Worm (Caenorhabditis elegans) whole organism, young adult: Measurements from ENCODE around the gene scl-21.
A peak's percentile ranks its signal among the peaks of the same experiment; 100 is the strongest.

ENCODE experiments used
- B0336.3 ChIP-seq: fragments of 200-800 bp; sonication (Bioruptor generic); IDR thresholded peaks from 2 replicates; pipeline ENCODE4 v1.3.6; 2022; ENCODE audit warnings: missing genetic modification characterization, missing compliant biosample characterization
- C06A6.2 ChIP-seq: fragments of 200-800 bp; sonication (Bioruptor generic); conservative IDR thresholded peaks from 2 replicates; pipeline ENCODE4 v1.3.6; 2022; ENCODE audit warnings: missing genetic modification characterization, missing compliant biosample characterization
- C17E4.6 ChIP-seq: fragments of 200-800 bp; sonication (Bioruptor generic); IDR thresholded peaks from 2 replicates; pipeline ENCODE4 v1.3.6; 2022; ENCODE audit warnings: missing genetic modification reagents, missing genetic modification characterization, missing compliant biosample characterization
- F10E7.11 ChIP-seq: sonication (generic microtip); optimal IDR thresholded peaks from 2 replicates; lab custom pipeline; 2017; ENCODE audit warnings: mild to moderate bottlenecking, missing genetic modification characterization, moderate library complexity, missing compliant biosample characterization
- F23B12.7 ChIP-seq: sonication (generic microtip); optimal IDR thresholded peaks from 2 replicates; lab custom pipeline; 2017; ENCODE audit warnings: missing genetic modification characterization, mild to moderate bottlenecking, missing compliant biosample characterization, antibody characterized with exemption, moderate library complexity; ENCODE audit not compliant: insufficient read depth
- F57C9.4 ChIP-seq: sonication (generic microtip); optimal IDR thresholded peaks from 2 replicates; lab custom pipeline; 2017; ENCODE audit warnings: mild to moderate bottlenecking, missing genetic modification characterization, missing compliant biosample characterization
- T07F8.4 ChIP-seq: sonication (generic microtip); optimal IDR thresholded peaks from 2 replicates; lab custom pipeline; 2016; ENCODE audit warnings: mild to moderate bottlenecking, missing genetic modification characterization, moderate library complexity, missing compliant biosample characterization
- Y53F4B.3 ChIP-seq: fragments of 200-800 bp; sonication (Bioruptor generic); IDR thresholded peaks from 2 replicates; pipeline ENCODE4 v1.3.6; 2022; ENCODE audit warnings: missing genetic modification reagents, missing genetic modification characterization, missing compliant biosample characterization
- Y56A3A.18 ChIP-seq: fragments of 200-800 bp; sonication (Bioruptor generic); IDR thresholded peaks from 2 replicates; pipeline ENCODE4 v1.3.6; 2022; ENCODE audit warnings: missing genetic modification reagents, missing genetic modification characterization, missing compliant biosample characterization
- aptf-2 ChIP-seq: fragments of 200-800 bp; sonication (Bioruptor generic); conservative IDR thresholded peaks from 2 replicates; pipeline ENCODE4 v1.3.6; 2022; ENCODE audit warnings: missing genetic modification reagents, missing genetic modification characterization, missing compliant biosample characterization
- atf-7 ChIP-seq: sonication (generic microtip); optimal IDR thresholded peaks from 2 replicates; lab custom pipeline; 2017; ENCODE audit warnings: mild to moderate bottlenecking, missing genetic modification characterization, missing compliant biosample characterization
- athp-1 ChIP-seq: sonication (generic microtip); optimal IDR thresholded peaks from 2 replicates; lab custom pipeline; 2017; ENCODE audit warnings: mild to moderate bottlenecking, missing genetic modification characterization, missing compliant biosample characterization
- bed-2 ChIP-seq: fragments of 200-800 bp; sonication (Bioruptor generic); IDR thresholded peaks from 2 replicates; pipeline ENCODE4 v1.3.6; 2022; ENCODE audit warnings: missing genetic modification reagents, missing genetic modification characterization, missing compliant biosample characterization
- ccch-3 ChIP-seq: fragments of 200-800 bp; sonication (Bioruptor generic); optimal IDR thresholded peaks from 2 replicates; lab custom pipeline; 2018; ENCODE audit warnings: mild to moderate bottlenecking, missing genetic modification characterization, missing compliant biosample characterization
- cebp-2 ChIP-seq: fragments of 200-800 bp; sonication (Bioruptor generic); IDR thresholded peaks from 2 replicates; pipeline ENCODE4 v1.3.6; 2022; ENCODE audit warnings: missing genetic modification characterization, missing compliant biosample characterization
- ceh-100 ChIP-seq: fragments of 200-800 bp; sonication (Bioruptor generic); IDR thresholded peaks from 2 replicates; pipeline ENCODE4 v1.3.6; 2022; ENCODE audit warnings: missing genetic modification reagents, missing genetic modification characterization, missing compliant biosample characterization
- ceh-40 ChIP-seq: fragments of 200-800 bp; sonication (Bioruptor generic); IDR thresholded peaks from 2 replicates; pipeline ENCODE4 v1.3.6; 2022; ENCODE audit warnings: missing genetic modification characterization, missing compliant biosample characterization
- ceh-58 ChIP-seq: fragments of 200-800 bp; sonication (Bioruptor generic); IDR thresholded peaks from 2 replicates; pipeline ENCODE4 v1.3.6; 2022; ENCODE audit warnings: missing genetic modification characterization, missing compliant biosample characterization
- ceh-79 ChIP-seq: sonication (generic microtip); optimal IDR thresholded peaks from 2 replicates; lab custom pipeline; 2017; ENCODE audit warnings: mild to moderate bottlenecking, missing genetic modification characterization, missing compliant biosample characterization
- die-1 ChIP-seq: sonication (generic microtip); optimal IDR thresholded peaks from 2 replicates; lab custom pipeline; 2016; ENCODE audit warnings: missing genotype, mild to moderate bottlenecking, missing genetic modification characterization, missing compliant biosample characterization
- dpff-1 ChIP-seq: sonication (generic microtip); optimal IDR thresholded peaks from 2 replicates; lab custom pipeline; 2017; ENCODE audit warnings: mild to moderate bottlenecking, missing genetic modification characterization, missing compliant biosample characterization
- egl-18 ChIP-seq: fragments of 200-800 bp; sonication (Bioruptor generic); IDR thresholded peaks from 2 replicates; pipeline ENCODE4 v1.3.6; 2022; ENCODE audit warnings: missing genetic modification reagents, missing genetic modification characterization, missing compliant biosample characterization
- egrh-3 ChIP-seq: fragments of 200-800 bp; sonication (Bioruptor generic); IDR thresholded peaks from 2 replicates; pipeline ENCODE4 v1.3.6; 2022; ENCODE audit warnings: missing genetic modification reagents, missing genetic modification characterization, missing compliant biosample characterization
- hlh-12 ChIP-seq: sonication (generic microtip); optimal IDR thresholded peaks from 2 replicates; lab custom pipeline; 2016; ENCODE audit warnings: missing genetic modification characterization, missing compliant biosample characterization
- hmg-20 ChIP-seq: fragments of 200-800 bp; sonication (Bioruptor generic); IDR thresholded peaks from 2 replicates; pipeline ENCODE4 v1.3.6; 2022; ENCODE audit warnings: missing genetic modification reagents, missing genetic modification characterization, missing compliant biosample characterization
- hrde-1 ChIP-seq: sonication (generic microtip); optimal IDR thresholded peaks from 2 replicates; lab custom pipeline; 2016; ENCODE audit warnings: missing genetic modification characterization, mild to moderate bottlenecking, missing compliant biosample characterization, moderate library complexity, missing genotype, missing genetic modification reagents, borderline replicate concordance
- lin-35 ChIP-seq, 3 experiments: fragments of 150-350 bp in 2 of 3; sonication (generic microtip) in 1 of 3; optimal IDR thresholded peaks; 2 replicates each; lab custom pipeline; 2014 to 2018; ENCODE audit warnings: missing biosample characterization in 3 of 3, missing genetic modification characterization in 3 of 3, missing genetic modification reagents in 3 of 3
- lin-40 ChIP-seq: sonication (generic microtip); optimal IDR thresholded peaks from 2 replicates; lab custom pipeline; 2016; ENCODE audit warnings: missing genetic modification characterization, mild to moderate bottlenecking, missing compliant biosample characterization, missing genotype, missing genetic modification reagents
- mcd-1 ChIP-seq: fragments of 200-800 bp; sonication (Bioruptor generic); IDR thresholded peaks from 2 replicates; pipeline ENCODE4 v1.3.6; 2022; ENCODE audit warnings: missing genetic modification reagents, missing genetic modification characterization, missing compliant biosample characterization
- mel-28 ChIP-seq: sonication (generic microtip); optimal IDR thresholded peaks from 2 replicates; lab custom pipeline; 2016; ENCODE audit warnings: borderline replicate concordance, mild to moderate bottlenecking, missing genetic modification characterization, missing compliant biosample characterization
- mes-4 ChIP-seq: sonication (generic microtip); optimal IDR thresholded peaks from 2 replicates; lab custom pipeline; 2016; ENCODE audit warnings: missing genotype, missing genetic modification characterization, missing compliant biosample characterization
- mxl-1 ChIP-seq: sonication (generic microtip); optimal IDR thresholded peaks from 2 replicates; lab custom pipeline; 2016; ENCODE audit warnings: missing genetic modification characterization, missing compliant biosample characterization
- nfya-1 ChIP-seq: sonication (generic microtip); optimal IDR thresholded peaks from 2 replicates; lab custom pipeline; 2017; ENCODE audit warnings: antibody characterized with exemption, missing compliant biosample characterization, missing genetic modification characterization, borderline replicate concordance; ENCODE audit not compliant: insufficient read depth
- nhr-80 ChIP-seq: sonication (generic microtip); optimal IDR thresholded peaks from 2 replicates; lab custom pipeline; 2016; ENCODE audit warnings: missing genetic modification characterization, missing compliant biosample characterization
- rcor-1 ChIP-seq: fragments of 200-800 bp; sonication (Bioruptor generic); IDR thresholded peaks from 2 replicates; pipeline ENCODE4 v1.3.6; 2022; ENCODE audit warnings: missing genetic modification reagents, missing genetic modification characterization, missing compliant biosample characterization
- rec-8 ChIP-seq, 2 experiments: sonication (generic microtip); optimal IDR thresholded peaks; 2 replicates each; lab custom pipeline; 2016; ENCODE audit warnings: mild to moderate bottlenecking in 2 of 2, missing genetic modification characterization in 2 of 2, missing genetic modification reagents in 2 of 2, missing genotype in 2 of 2, missing biosample characterization in 1 of 2, missing compliant biosample characterization in 1 of 2, moderate library complexity in 1 of 2
- rpc-1 ChIP-seq, 2 experiments: fragments of 150-350 bp in 1 of 2; sonication (generic microtip) in 1 of 2; optimal IDR thresholded peaks; 2 replicates each; lab custom pipeline; 2014 to 2018; ENCODE audit warnings: missing biosample characterization in 1 of 2, missing genetic modification characterization in 1 of 2, missing genetic modification reagents in 1 of 2, missing genotype in 1 of 2
- snpc-4 ChIP-seq, 5 experiments: fragments of 150-350 bp in 1 of 5; sonication (generic microtip) in 4 of 5; optimal IDR thresholded peaks; 2 replicates each; lab custom pipeline; 2014 to 2018; ENCODE audit warnings: missing genetic modification characterization in 5 of 5, missing biosample characterization in 3 of 5, antibody characterized with exemption in 2 of 5, mild to moderate bottlenecking in 2 of 5, missing compliant biosample characterization in 2 of 5, missing genotype in 2 of 5, moderate library complexity in 2 of 5, missing genetic modification reagents in 1 of 5
- sptf-2 ChIP-seq: fragments of 200-800 bp; sonication (Bioruptor generic); optimal IDR thresholded peaks from 2 replicates; lab custom pipeline; 2018; ENCODE audit warnings: mild to moderate bottlenecking, missing genetic modification characterization, missing compliant biosample characterization
- tbp1 ChIP-seq: fragments of 200-800 bp; sonication (Bioruptor generic); optimal IDR thresholded peaks from 2 replicates; lab custom pipeline; 2018; ENCODE audit warnings: mild to moderate bottlenecking, missing genetic modification characterization, missing compliant biosample characterization
- unc-62 ChIP-seq: fragments of 150-350 bp; optimal IDR thresholded peaks from 2 replicates; lab custom pipeline; 2014; ENCODE audit warnings: missing biosample characterization, missing genetic modification reagents, missing genetic modification characterization
- xnd-1 ChIP-seq: sonication (generic microtip); optimal IDR thresholded peaks from 2 replicates; lab custom pipeline; 2016; ENCODE audit warnings: missing genotype, missing genetic modification reagents, missing genetic modification characterization, missing compliant biosample characterization
- zim-3 ChIP-seq: sonication (generic microtip); optimal IDR thresholded peaks from 2 replicates; lab custom pipeline; 2017; ENCODE audit warnings: mild to moderate bottlenecking, missing genetic modification characterization, moderate library complexity, missing compliant biosample characterization
- ztf-18 ChIP-seq: sonication (generic microtip); optimal IDR thresholded peaks from 2 replicates; lab custom pipeline; 2016; ENCODE audit warnings: missing genotype, mild to moderate bottlenecking, missing genetic modification characterization, missing compliant biosample characterization
- ztf-28 ChIP-seq: fragments of 200-800 bp; sonication (Bioruptor generic); IDR thresholded peaks from 2 replicates; pipeline ENCODE4 v1.3.6; 2022; ENCODE audit warnings: missing genetic modification reagents, missing genetic modification characterization, missing compliant biosample characterization
- ztf-3 ChIP-seq: fragments of 200-800 bp; sonication (Bioruptor generic); optimal IDR thresholded peaks from 2 replicates; lab custom pipeline; 2018; ENCODE audit warnings: mild to moderate bottlenecking, missing genetic modification characterization, missing compliant biosample characterization
- ztf-6 ChIP-seq: fragments of 200-800 bp; sonication (Bioruptor generic); IDR thresholded peaks from 2 replicates; pipeline ENCODE4 v1.3.6; 2022; ENCODE audit warnings: missing genetic modification reagents, missing genetic modification characterization, missing compliant biosample characterization

scl-21 gene

DNA sequence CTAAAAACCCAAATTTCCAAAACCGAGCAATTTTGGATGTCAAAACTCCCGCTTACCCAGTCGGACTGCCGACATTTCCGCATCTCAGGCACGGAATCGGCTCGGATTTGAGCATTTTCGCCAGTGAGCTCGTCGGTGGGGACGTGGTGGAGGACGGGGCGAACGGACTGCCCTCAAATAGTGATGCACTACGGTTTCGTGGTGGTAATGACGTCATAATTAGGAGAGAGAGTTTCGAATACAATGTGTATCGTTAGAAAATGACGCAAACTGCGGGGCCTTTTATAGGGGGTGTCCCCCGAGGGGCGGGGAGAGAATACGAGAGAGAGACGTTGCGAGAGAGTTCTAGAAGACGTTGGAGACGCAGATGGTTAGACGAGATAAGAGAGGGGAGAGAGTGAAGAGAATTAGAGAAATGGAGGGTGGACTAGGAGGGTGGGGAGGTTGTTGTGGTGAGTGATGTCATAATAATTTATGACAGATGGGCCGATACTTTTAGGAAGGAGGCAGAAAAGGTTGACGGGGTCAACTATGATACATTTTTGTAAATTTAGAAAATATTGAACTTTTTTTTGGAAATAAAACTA lies 27.2 kb upstream of the scl-21 start (continued):
- TF ChIP-seq mcd-1 (GFP tag; lab: Robert Waterston, UW) (peak; percentile 70; the same call in 1 of the 2 replicates), egrh-3 (peak; percentile 33; the same call in 1 of the 2 replicates), rpc-1 (optimal IDR thresholded peaks at IDR 0.05; lab: Kevin White, UChicago) (peak; percentile 29), rpc-1 (tag; optimal IDR thresholded peaks at IDR 0.05; lab: Kevin White, UChicago) (no peak), sptf-2 (no peak), zim-3 (tag; lab: Kevin White, UChicago) (peak; percentile 70), egl-18 (GFP tag; lab: Robert Waterston, UW) (0 out of 2 replicates have a peak, but pooled peaks have one; percentile 18), lin-35 (GFP tag; optimal IDR thresholded peaks at IDR 0.05; lab: Kevin White, UChicago) (peak in 1 of 3 experiments; percentile 39), snpc-4 (GFP tag; optimal IDR thresholded peaks at IDR 0.05; lab: Kevin White, UChicago) (no peak), snpc-4 (tag; optimal IDR thresholded peaks at IDR 0.05; lab: Kevin White, UChicago) (peak in 2 of 4 experiments; percentile 56 to 60), mel-28 (tag; lab: Kevin White, UChicago) (peak; percentile 37), mxl-1 (no peak), Y56A3A.18 (GFP tag; lab: Robert Waterston, UW) (0 out of 2 replicates have a peak, but pooled peaks have one; percentile 72), F23B12.7 (tag; lab: Kevin White, UChicago) (no peak), nhr-80 (tag; lab: Kevin White, UChicago) (peak; percentile 41), ceh-58 (GFP tag; lab: Robert Waterston, UW) (0 out of 2 replicates have a peak, but pooled peaks have one; percentile 68), unc-62 (GFP tag; lab: Kevin White, UChicago) (peak; percentile 72), tbp1 (peak; percentile 68), lin-40 (tag; lab: Kevin White, UChicago) (peak; percentile 87), F10E7.11 (tag; lab: Kevin White, UChicago) (peak; percentile 50), ztf-18 (no peak), cebp-2 (GFP tag; lab: Robert Waterston, UW) (no peak), die-1 (tag; lab: Kevin White, UChicago) (peak; percentile 44), rec-8 (tag; optimal IDR thresholded peaks at IDR 0.05; lab: Kevin White, UChicago) (no peak), atf-7 (tag; lab: Kevin White, UChicago) (peak; percentile 100), ztf-6 (GFP tag; lab: Robert Waterston, UW) (no peak; the same call in 1 of the 2 replicates), hmg-20 (GFP tag; lab: Robert Waterston, UW) (no peak), Y53F4B.3 (GFP tag; lab: Robert Waterston, UW) (no peak), mes-4 (tag; lab: Kevin White, UChicago) (no peak), athp-1 (peak; percentile 28), xnd-1 (tag; lab: Kevin White, UChicago) (no peak), ztf-28 (GFP tag; lab: Robert Waterston, UW) (no peak), hrde-1 (tag; lab: Kevin White, UChicago) (no peak), hlh-12 (tag; lab: Kevin White, UChicago) (no peak), dpff-1 (tag; lab: Kevin White, UChicago) (no peak), bed-2 (GFP tag; lab: Robert Waterston, UW) (no peak), rcor-1 (GFP tag; lab: Robert Waterston, UW) (peak; percentile 60; the same call in 1 of the 2 replicates), ccch-3 (GFP tag; lab: Kevin White, UChicago) (no peak), B0336.3 (GFP tag; lab: Robert Waterston, UW) (peak; percentile 78; the same call in 1 of the 2 replicates), C17E4.6 (no peak), F57C9.4 (tag; lab: Kevin White, UChicago) (no peak), ztf-3 (GFP tag; lab: Kevin White, UChicago) (peak; percentile 84), nfya-1 (tag; lab: Kevin White, UChicago) (no peak), aptf-2 (GFP tag; lab: Robert Waterston, UW) (no peak), ceh-79 (no peak), ceh-100 (peak; percentile 35; the same call in 1 of the 2 replicates), ceh-40 (GFP tag; lab: Robert Waterston, UW) (no peak), T07F8.4 (tag; lab: Kevin White, UChicago) (peak; percentile 34), C06A6.2 (peak; percentile 90)
